Worm (Caenorhabditis elegans) whole organism, young adult: ENCODE measurements around the gene ZC506.1.

Experiments
- B0035.1 ChIP-seq: sonication (generic microtip); optimal IDR thresholded peaks from 2 replicates; lab custom pipeline; 2016; ENCODE audit warnings: missing genetic modification characterization, mild to moderate bottlenecking, missing compliant biosample characterization, missing genotype, missing genetic modification reagents
- F10E7.11 ChIP-seq: sonication (generic microtip); optimal IDR thresholded peaks from 2 replicates; lab custom pipeline; 2017; ENCODE audit warnings: mild to moderate bottlenecking, missing genetic modification characterization, moderate library complexity, missing compliant biosample characterization
- F55B11.4 ChIP-seq: sonication (generic microtip); optimal IDR thresholded peaks from 2 replicates; lab custom pipeline; 2016; ENCODE audit warnings: missing compliant biosample characterization, missing genetic modification characterization, borderline replicate concordance; ENCODE audit not compliant: insufficient read depth
- T07F8.4 ChIP-seq: sonication (generic microtip); optimal IDR thresholded peaks from 2 replicates; lab custom pipeline; 2016; ENCODE audit warnings: mild to moderate bottlenecking, missing genetic modification characterization, moderate library complexity, missing compliant biosample characterization
- T26A5.8 ChIP-seq: sonication (generic microtip); optimal IDR thresholded peaks from 2 replicates; lab custom pipeline; 2016; ENCODE audit warnings: missing genetic modification characterization, missing compliant biosample characterization
- Y56A3A.18 ChIP-seq: fragments of 200-800 bp; sonication (Bioruptor generic); IDR thresholded peaks from 2 replicates; pipeline ENCODE4 v1.3.6; 2022; ENCODE audit warnings: missing genetic modification reagents, missing genetic modification characterization, missing compliant biosample characterization
- Y67H2A.10 ChIP-seq: fragments of 200-800 bp; sonication (Bioruptor generic); conservative IDR thresholded peaks from 2 replicates; pipeline ENCODE4 v1.3.6; 2022; ENCODE audit warnings: missing genetic modification reagents, missing genetic modification characterization, missing compliant biosample characterization
- Y79H2A.3 ChIP-seq: fragments of 200-800 bp; sonication (Bioruptor generic); conservative IDR thresholded peaks from 2 replicates; pipeline ENCODE4 v1.3.6; 2022; ENCODE audit warnings: missing genetic modification reagents, missing genetic modification characterization, missing compliant biosample characterization
- ZK185.1 ChIP-seq: sonication (generic microtip); optimal IDR thresholded peaks from 2 replicates; lab custom pipeline; 2016; ENCODE audit warnings: mild to moderate bottlenecking, missing genetic modification characterization, missing compliant biosample characterization; ENCODE audit not compliant: poor library complexity, severe bottlenecking
- aptf-3 ChIP-seq: fragments of 200-800 bp; sonication (Bioruptor generic); IDR thresholded peaks from 2 replicates; pipeline ENCODE4 v1.3.6; 2022; ENCODE audit warnings: missing genetic modification characterization, missing compliant biosample characterization
- bed-2 ChIP-seq: fragments of 200-800 bp; sonication (Bioruptor generic); IDR thresholded peaks from 2 replicates; pipeline ENCODE4 v1.3.6; 2022; ENCODE audit warnings: missing genetic modification reagents, missing genetic modification characterization, missing compliant biosample characterization
- ceh-27 ChIP-seq: fragments of 200-800 bp; sonication (Bioruptor generic); optimal IDR thresholded peaks from 2 replicates; lab custom pipeline; 2018; ENCODE audit warnings: mild to moderate bottlenecking, missing genetic modification characterization, moderate library complexity, missing compliant biosample characterization
- ceh-58 ChIP-seq: fragments of 200-800 bp; sonication (Bioruptor generic); IDR thresholded peaks from 2 replicates; pipeline ENCODE4 v1.3.6; 2022; ENCODE audit warnings: missing genetic modification characterization, missing compliant biosample characterization
- chd-7 ChIP-seq: sonication (generic microtip); optimal IDR thresholded peaks from 2 replicates; lab custom pipeline; 2016; ENCODE audit warnings: mild to moderate bottlenecking, missing genetic modification characterization, moderate library complexity, missing compliant biosample characterization
- dpff-1 ChIP-seq: sonication (generic microtip); optimal IDR thresholded peaks from 2 replicates; lab custom pipeline; 2017; ENCODE audit warnings: mild to moderate bottlenecking, missing genetic modification characterization, missing compliant biosample characterization
- dpl-1 ChIP-seq: fragments of 150-350 bp; optimal IDR thresholded peaks from 2 replicates; lab custom pipeline; 2014; ENCODE audit warnings: missing biosample characterization, missing genetic modification reagents, missing genetic modification characterization
- efl-1 ChIP-seq: fragments of 150-350 bp; optimal IDR thresholded peaks from 2 replicates; lab custom pipeline; 2014; ENCODE audit warnings: missing biosample characterization, missing genetic modification reagents, missing genetic modification characterization
- egl-18 ChIP-seq: fragments of 200-800 bp; sonication (Bioruptor generic); IDR thresholded peaks from 2 replicates; pipeline ENCODE4 v1.3.6; 2022; ENCODE audit warnings: missing genetic modification reagents, missing genetic modification characterization, missing compliant biosample characterization
- ekl-4 ChIP-seq: fragments of 200-800 bp; sonication (Bioruptor generic); IDR thresholded peaks from 2 replicates; pipeline ENCODE4 v1.3.6; 2022; ENCODE audit warnings: missing genetic modification reagents, missing genetic modification characterization, missing compliant biosample characterization
- hrde-1 ChIP-seq: sonication (generic microtip); optimal IDR thresholded peaks from 2 replicates; lab custom pipeline; 2016; ENCODE audit warnings: missing genetic modification characterization, mild to moderate bottlenecking, missing compliant biosample characterization, moderate library complexity, missing genotype, missing genetic modification reagents, borderline replicate concordance
- lag-1 ChIP-seq: fragments of 200-800 bp; sonication (Bioruptor generic); IDR thresholded peaks from 2 replicates; pipeline ENCODE4 v1.3.6; 2022; ENCODE audit warnings: missing genetic modification reagents, missing genetic modification characterization, missing compliant biosample characterization
- let-607 ChIP-seq, 2 experiments: fragments of 200-800 bp in 1 of 2; sonication (Bioruptor generic) in 1 of 2; sonication (generic microtip) in 1 of 2; optimal IDR thresholded peaks; 2 replicates each; lab custom pipeline; 2016 to 2018; ENCODE audit warnings: mild to moderate bottlenecking in 2 of 2, missing compliant biosample characterization in 2 of 2, missing genetic modification characterization in 2 of 2, moderate library complexity in 2 of 2, missing genotype in 1 of 2
- lin-35 ChIP-seq, 3 experiments: fragments of 150-350 bp in 2 of 3; sonication (generic microtip) in 1 of 3; optimal IDR thresholded peaks; 2 replicates each; lab custom pipeline; 2014 to 2018; ENCODE audit warnings: missing biosample characterization in 3 of 3, missing genetic modification characterization in 3 of 3, missing genetic modification reagents in 3 of 3
- lir-1 ChIP-seq: fragments of 200-800 bp; sonication (Bioruptor generic); conservative IDR thresholded peaks from 2 replicates; pipeline ENCODE4 v1.3.6; 2022; ENCODE audit warnings: missing genetic modification reagents, missing genetic modification characterization, missing compliant biosample characterization
- lsl-1 ChIP-seq: fragments of 200-800 bp; sonication (Bioruptor generic); optimal IDR thresholded peaks from 2 replicates; lab custom pipeline; 2018; ENCODE audit warnings: mild to moderate bottlenecking, missing genetic modification characterization, moderate library complexity, missing compliant biosample characterization
- nhr-120 ChIP-seq: fragments of 200-800 bp; sonication (Bioruptor generic); IDR thresholded peaks from 2 replicates; pipeline ENCODE4 v1.3.6; 2022; ENCODE audit warnings: missing genetic modification characterization, missing compliant biosample characterization
- nhr-179 ChIP-seq: sonication (generic microtip); optimal IDR thresholded peaks from 2 replicates; lab custom pipeline; 2016; ENCODE audit warnings: mild to moderate bottlenecking, missing genetic modification characterization, missing compliant biosample characterization
- repo-1 ChIP-seq: sonication (generic microtip); optimal IDR thresholded peaks from 2 replicates; lab custom pipeline; 2017; ENCODE audit warnings: mild to moderate bottlenecking, missing genetic modification characterization, missing compliant biosample characterization
- rpc-1 ChIP-seq, 2 experiments: fragments of 150-350 bp in 1 of 2; sonication (generic microtip) in 1 of 2; optimal IDR thresholded peaks; 2 replicates each; lab custom pipeline; 2014 to 2018; ENCODE audit warnings: missing biosample characterization in 1 of 2, missing genetic modification characterization in 1 of 2, missing genetic modification reagents in 1 of 2, missing genotype in 1 of 2
- snpc-1.3 ChIP-seq: sonication (generic microtip); optimal IDR thresholded peaks from 2 replicates; lab custom pipeline; 2017; ENCODE audit warnings: missing genetic modification characterization, mild to moderate bottlenecking, missing compliant biosample characterization, antibody characterized with exemption, moderate library complexity, missing genotype, missing genetic modification reagents; ENCODE audit not compliant: insufficient read depth
- sptf-2 ChIP-seq: fragments of 200-800 bp; sonication (Bioruptor generic); optimal IDR thresholded peaks from 2 replicates; lab custom pipeline; 2018; ENCODE audit warnings: mild to moderate bottlenecking, missing genetic modification characterization, missing compliant biosample characterization
- tbp1 ChIP-seq: fragments of 200-800 bp; sonication (Bioruptor generic); optimal IDR thresholded peaks from 2 replicates; lab custom pipeline; 2018; ENCODE audit warnings: mild to moderate bottlenecking, missing genetic modification characterization, missing compliant biosample characterization
- unc-130 ChIP-seq: sonication (generic microtip); optimal IDR thresholded peaks from 2 replicates; lab custom pipeline; 2016; ENCODE audit warnings: missing genetic modification reagents, missing genetic modification characterization, missing compliant biosample characterization
- xnd-1 ChIP-seq: sonication (generic microtip); optimal IDR thresholded peaks from 2 replicates; lab custom pipeline; 2016; ENCODE audit warnings: missing genotype, missing genetic modification reagents, missing genetic modification characterization, missing compliant biosample characterization
- zfh-2 ChIP-seq: fragments of 200-800 bp; sonication (Bioruptor generic); conservative IDR thresholded peaks from 2 replicates; pipeline ENCODE4 v1.3.6; 2022; ENCODE audit warnings: missing genetic modification reagents, missing genetic modification characterization, missing compliant biosample characterization
- ztf-3 ChIP-seq: fragments of 200-800 bp; sonication (Bioruptor generic); optimal IDR thresholded peaks from 2 replicates; lab custom pipeline; 2018; ENCODE audit warnings: mild to moderate bottlenecking, missing genetic modification characterization, missing compliant biosample characterization
- ztf-6 ChIP-seq: fragments of 200-800 bp; sonication (Bioruptor generic); IDR thresholded peaks from 2 replicates; pipeline ENCODE4 v1.3.6; 2022; ENCODE audit warnings: missing genetic modification reagents, missing genetic modification characterization, missing compliant biosample characterization

The ZC506.1 gene

DNA sequence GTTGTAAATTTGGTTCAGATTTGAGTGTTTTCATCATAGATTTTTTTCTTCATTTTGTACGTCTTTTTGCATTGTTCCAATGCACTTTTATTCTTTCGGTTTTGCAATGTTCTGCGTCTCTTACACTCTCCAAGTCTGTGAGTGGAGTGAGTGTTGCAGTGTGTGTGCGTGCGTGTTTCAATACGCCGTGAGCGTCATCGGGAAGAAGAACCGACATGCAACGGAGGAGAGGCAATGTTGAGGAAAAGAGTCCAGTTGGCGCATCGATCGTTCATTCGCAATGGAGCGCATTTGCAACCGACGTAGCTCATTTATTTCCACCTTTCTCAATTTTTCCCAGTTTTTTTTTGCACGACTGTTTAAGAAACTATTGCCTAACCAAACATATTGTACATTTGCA lies at the start of gene ZC506.1 (continued):
- TF ChIP-seq snpc-1.3 (tag; lab: Kevin White, UChicago) = no peak
- 0 out of 2 replicates have a peak, but pooled peaks have one; percentile 26 for TF ChIP-seq bed-2 (GFP tag; lab: Robert Waterston, UW)
- no peak for TF ChIP-seq B0035.1 (tag; lab: Kevin White, UChicago)
- no peak for TF ChIP-seq unc-130 (GFP tag; lab: Kevin White, UChicago)
- 0 out of 2 replicates have a peak, but pooled peaks have one; percentile 60 for TF ChIP-seq Y56A3A.18
- no peak for TF ChIP-seq F55B11.4 (tag; lab: Kevin White, UChicago)
- peak in 1 of 3 experiments; percentile 56 for TF ChIP-seq lin-35 (GFP tag; optimal IDR thresholded peaks at IDR 0.05; lab: Kevin White, UChicago)
- TF ChIP-seq nhr-120 (GFP tag; lab: Robert Waterston, UW) = no peak
- TF ChIP-seq lir-1 (GFP tag; lab: Robert Waterston, UW) = peak; percentile 100
- no peak for TF ChIP-seq ceh-58 (GFP tag; lab: Robert Waterston, UW)
- TF ChIP-seq dpl-1 (GFP tag; lab: Kevin White, UChicago) = no peak
- TF ChIP-seq tbp1 (GFP tag; lab: Kevin White, UChicago) = peak; percentile 63
- TF ChIP-seq F10E7.11 = no peak
- peak; percentile 86 for TF ChIP-seq ekl-4 (GFP tag; lab: Robert Waterston, UW)
- TF ChIP-seq repo-1 (tag; lab: Kevin White, UChicago) = peak; percentile 79
- TF ChIP-seq hrde-1 (tag; lab: Kevin White, UChicago) = no peak
- peak; percentile 42; the same call in 1 of the 2 replicates for TF ChIP-seq Y67H2A.10 (GFP tag; lab: Robert Waterston, UW)
- no peak for TF ChIP-seq efl-1 (GFP tag; lab: Kevin White, UChicago)
- TF ChIP-seq T26A5.8 = no peak
- TF ChIP-seq sptf-2 (GFP tag; lab: Kevin White, UChicago) = no peak
- TF ChIP-seq dpff-1 (tag; lab: Kevin White, UChicago) = no peak
- no peak for TF ChIP-seq rpc-1 (optimal IDR thresholded peaks at IDR 0.05; lab: Kevin White, UChicago)
- TF ChIP-seq rpc-1 (tag; optimal IDR thresholded peaks at IDR 0.05; lab: Kevin White, UChicago) = no peak
- peak; percentile 66 for TF ChIP-seq ZK185.1 (tag; lab: Kevin White, UChicago)
- TF ChIP-seq Y79H2A.3 = no peak
- peak; percentile 89 for TF ChIP-seq zfh-2
- TF ChIP-seq ztf-6 (GFP tag; lab: Robert Waterston, UW) = no peak
- TF ChIP-seq xnd-1 (tag; lab: Kevin White, UChicago) = no peak
- no peak for TF ChIP-seq T07F8.4
- TF ChIP-seq nhr-179 (tag; lab: Kevin White, UChicago) = no peak

DNA sequence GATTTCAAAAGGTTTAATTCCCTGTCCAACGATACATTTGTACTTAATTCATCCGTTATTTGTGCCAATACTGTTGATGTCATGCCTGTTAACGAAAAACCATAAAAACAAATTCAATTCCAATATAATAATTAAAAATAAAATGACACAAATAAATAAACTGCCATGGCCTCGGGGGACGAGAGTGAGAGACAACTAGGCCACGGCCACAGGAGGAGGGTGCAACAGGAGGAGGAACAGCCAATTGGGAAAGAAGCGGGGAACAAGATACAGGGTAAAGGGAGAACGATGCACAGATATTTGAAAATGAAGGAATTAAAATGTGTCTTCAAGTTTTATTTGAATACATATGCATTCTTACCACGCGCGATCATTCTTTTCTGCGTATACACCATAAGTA lies 41.4 kb upstream of the ZC506.1 start, which contains the start of gene F21G4.6:
Gene F21G4.6, minus strand, starts transcription at position 87 of the 400 bp plus-strand sequence.
- peak in 1 of 2 experiments; percentile 4 for TF ChIP-seq let-607 (tag; optimal IDR thresholded peaks at IDR 0.05; lab: Kevin White, UChicago)
- TF ChIP-seq ztf-3 (GFP tag; lab: Kevin White, UChicago) = no peak
- no peak for TF ChIP-seq egl-18 (GFP tag; lab: Robert Waterston, UW)
- no peak for TF ChIP-seq aptf-3 (GFP tag; lab: Robert Waterston, UW)
- no peak for TF ChIP-seq unc-130 (GFP tag; lab: Kevin White, UChicago)
- TF ChIP-seq ceh-27 = no peak
- TF ChIP-seq, all 124 proteins: peak for 1

DNA sequence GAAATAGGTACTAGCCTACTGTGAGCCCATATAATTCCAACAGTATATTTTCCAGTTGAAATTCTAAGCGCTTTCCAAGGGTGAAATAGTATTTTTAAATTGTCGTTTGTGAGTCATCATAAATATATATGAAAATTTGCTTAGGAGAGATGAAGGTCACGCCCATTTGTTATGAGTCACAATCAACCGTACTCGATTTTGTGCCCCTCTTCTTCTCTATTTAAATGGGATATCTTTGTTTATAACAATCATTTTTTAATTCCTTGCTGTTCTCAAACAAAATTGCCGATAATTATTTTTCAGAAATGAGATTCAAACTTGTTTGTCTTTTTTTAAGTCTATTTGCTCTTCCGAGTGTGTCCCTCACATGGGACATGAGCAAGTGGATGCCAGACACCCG lies 39.8 kb upstream of the ZC506.1 start, which contains the start of gene folr-1:
Gene folr-1, plus strand, starts transcription at position 301 of the 400 bp plus-strand sequence.
- TF ChIP-seq chd-7 (tag; lab: Kevin White, UChicago) (no peak), lsl-1 (GFP tag; lab: Kevin White, UChicago) (no peak), let-607 (tag; optimal IDR thresholded peaks at IDR 0.05; lab: Kevin White, UChicago) (no peak), lag-1 (GFP tag; lab: Robert Waterston, UW) (no peak)
